Worm (Caenorhabditis elegans): ENCODE measurements around the gene srh-186.
"Not testable (repeated sequence)": the region's sequence is repeated elsewhere in the genome, so short reads cannot be mapped to it uniquely, and the experiment has no call there.

srh-186 gene

ce11 chrV:15928325-15928724 is 27.3 kb upstream of the srh-186 start, which contains the start of gene pzf-1:
Gene pzf-1, minus strand, starts transcription at chrV:15928425.
- TF ChIP-seq ceh-39 (tag; optimal IDR thresholded peaks at IDR 0.05), result no peak
- TF ChIP-seq ceh-43 (GFP tag; optimal IDR thresholded peaks at IDR 0.05), result no peak
- TF ChIP-seq cnd-1 (tag; optimal IDR thresholded peaks at IDR 0.05), result no peak
- TF ChIP-seq nhr-28 (tag; optimal IDR thresholded peaks at IDR 0.05), result no peak
- no peak for TF ChIP-seq snpc-4 (tag; optimal IDR thresholded peaks at IDR 0.05)

- TF ChIP-seq hlh-1, nhr-28, mls-2 (tag; optimal IDR thresholded peaks at IDR 0.05): not testable (repeated sequence)
These were observed 25.7 kb upstream of the srh-186 start, which contains the start of gene srbc-77 for ce11 chrV:15929882-15930281. Gene srbc-77, plus strand, starts transcription at chrV:15930182.

- TF ChIP-seq nhr-2 (tag; optimal IDR thresholded peaks at IDR 0.05), result no peak
These were observed 23.2 kb upstream of the srh-186 start, which contains the start of gene srw-26 for ce11 chrV:15932390-15932789. Gene srw-26, minus strand, starts transcription at chrV:15932490.

ce11 chrV:15940254-15940653 is 15.3 kb upstream of the srh-186 start, which contains the start of gene srw-55:
Gene srw-55, minus strand, starts transcription at chrV:15940354.
- no peak for TF ChIP-seq zip-8 (tag; optimal IDR thresholded peaks at IDR 0.05)
- no peak for TF ChIP-seq snpc-4 (tag; optimal IDR thresholded peaks at IDR 0.05)
- TF ChIP-seq elt-1 (tag; optimal IDR thresholded peaks at IDR 0.05; ENCODE audit: borderline replicate concordance, insufficient read depth), result no peak
- no peak for TF ChIP-seq flh-1 (GFP tag; optimal IDR thresholded peaks at IDR 0.05)
- TF ChIP-seq nhr-12 (tag; optimal IDR thresholded peaks at IDR 0.05), result no peak
- no peak for TF ChIP-seq ceh-83 (GFP tag; optimal IDR thresholded peaks at IDR 0.05)
- no peak for TF ChIP-seq M03D4.4 (tag; optimal IDR thresholded peaks at IDR 0.05)
- TF ChIP-seq cnd-1 (tag; optimal IDR thresholded peaks at IDR 0.05), result no peak
- TF ChIP-seq nhr-237 (tag; optimal IDR thresholded peaks at IDR 0.05), result no peak
- TF ChIP-seq lin-32 (GFP tag; optimal IDR thresholded peaks at IDR 0.05), result no peak
- no peak for TF ChIP-seq sem-2 (GFP tag; optimal IDR thresholded peaks at IDR 0.05)
- TF ChIP-seq drap-1 (GFP tag; optimal IDR thresholded peaks at IDR 0.05), result no peak
- no peak for TF ChIP-seq unc-62 (GFP tag; optimal IDR thresholded peaks at IDR 0.05)
- no peak for TF ChIP-seq bed-3 (GFP tag; optimal IDR thresholded peaks at IDR 0.05)
- TF ChIP-seq hlh-1 (tag; optimal IDR thresholded peaks at IDR 0.05), result no peak
- TF ChIP-seq ceh-43 (GFP tag; optimal IDR thresholded peaks at IDR 0.05), result no peak
- TF ChIP-seq ham-2 (GFP tag; optimal IDR thresholded peaks at IDR 0.05), result no peak
- no peak for TF ChIP-seq sptf-1 (tag; optimal IDR thresholded peaks at IDR 0.05)

- no peak for TF ChIP-seq ztf-11 (tag; optimal IDR thresholded peaks at IDR 0.05)
- no peak for TF ChIP-seq mls-2 (tag; optimal IDR thresholded peaks at IDR 0.05)
- no peak for TF ChIP-seq unc-120 (tag; optimal IDR thresholded peaks at IDR 0.05; ENCODE audit: poor library complexity, severe bottlenecking)
- TF ChIP-seq zip-8 (tag; optimal IDR thresholded peaks at IDR 0.05), result no peak
- TF ChIP-seq blmp-1 (tag; optimal IDR thresholded peaks at IDR 0.05), result no peak
- no peak for TF ChIP-seq snpc-4 (tag; optimal IDR thresholded peaks at IDR 0.05)
- TF ChIP-seq lin-13 (tag; optimal IDR thresholded peaks at IDR 0.05), result no peak
- no peak for TF ChIP-seq nhr-12 (tag; optimal IDR thresholded peaks at IDR 0.05)
- TF ChIP-seq mep-1 (tag; optimal IDR thresholded peaks at IDR 0.05), result no peak
- TF ChIP-seq tbx-8 (GFP tag; optimal IDR thresholded peaks at IDR 0.05), result no peak
- no peak for TF ChIP-seq nhr-76 (tag; optimal IDR thresholded peaks at IDR 0.05)
- TF ChIP-seq nhr-2 (tag; optimal IDR thresholded peaks at IDR 0.05), result no peak
- TF ChIP-seq ham-2 (GFP tag; optimal IDR thresholded peaks at IDR 0.05), result no peak
These were observed 12.5 kb upstream of the srh-186 start, which contains the start of gene srw-53 for ce11 chrV:15943125-15943524. Gene srw-53, plus strand, starts transcription at chrV:15943425.

- TF ChIP-seq nhr-76 (tag; optimal IDR thresholded peaks at IDR 0.05) (no peak), elt-1 (tag; optimal IDR thresholded peaks at IDR 0.05; ENCODE audit: borderline replicate concordance, insufficient read depth) (no peak)
These were observed 4.7 kb upstream of the srh-186 start, which contains the start of gene srw-59 for ce11 chrV:15950903-15951302. Gene srw-59, minus strand, starts transcription at chrV:15951003.

All from whole organism, mixed stage, embryonic.